Worm (Caenorhabditis elegans) whole organism, L1 larva: Measurements from ENCODE around the gene C34C12.7.

Experiments
- ama-1 ChIP-seq: fragments of 150-350 bp; optimal IDR thresholded peaks from 2 replicates; lab custom pipeline; 2014
- lin-39 ChIP-seq: fragments of 150-350 bp; optimal IDR thresholded peaks from 2 replicates; lab custom pipeline; 2014; ENCODE audit warnings: missing biosample characterization, missing genetic modification reagents, missing genetic modification characterization
- nhr-11 ChIP-seq: fragments of 150-350 bp; optimal IDR thresholded peaks from 2 replicates; lab custom pipeline; 2014; ENCODE audit warnings: missing biosample characterization, missing genetic modification characterization
- nhr-77 ChIP-seq: fragments of 150-350 bp; optimal IDR thresholded peaks from 2 replicates; lab custom pipeline; 2014; ENCODE audit warnings: missing biosample characterization, missing genetic modification characterization
- snpc-4 ChIP-seq: fragments of 150-350 bp; optimal IDR thresholded peaks from 2 replicates; lab custom pipeline; 2014; ENCODE audit warnings: missing biosample characterization, missing genetic modification characterization
- sptf-1 ChIP-seq: fragments of 150-350 bp; optimal IDR thresholded peaks from 2 replicates; lab custom pipeline; 2014; ENCODE audit warnings: missing biosample characterization, missing genetic modification characterization
- tlp-1 ChIP-seq: fragments of 150-350 bp; optimal IDR thresholded peaks from 2 replicates; lab custom pipeline; 2014; ENCODE audit warnings: missing biosample characterization, missing genetic modification characterization

- no peak for TF ChIP-seq nhr-77 (tag; lab: Kevin White, UChicago)
- no peak for TF ChIP-seq ama-1
- no peak for TF ChIP-seq nhr-11 (tag; lab: Kevin White, UChicago)
- no peak for TF ChIP-seq snpc-4
- TF ChIP-seq sptf-1 (tag; lab: Kevin White, UChicago): no peak
- TF ChIP-seq tlp-1 (tag; lab: Kevin White, UChicago): no peak
- TF ChIP-seq lin-39 (tag; lab: Kevin White, UChicago): no peak
These were observed 15.1 kb upstream of the C34C12.7 start, which contains the start of gene rpl-16 for ce11 chrIII:3503286-3503685.
